Fruit fly (Drosophila melanogaster) whole organism, embryonic: ENCODE results near the gene CG14024.
A peak's percentile ranks its signal among the peaks of the same experiment; 100 is the strongest.

Experiments used
- Bgb ChIP-seq: fragments of 200-800 bp; sonication (Bioruptor generic); IDR thresholded peaks from 2 replicates; pipeline ENCODE4 v1.3.6; 2022; ENCODE audit warnings: missing biosample characterization, missing genetic modification characterization; ENCODE audit not compliant: partially characterized antibody
- CG10209 ChIP-seq: fragments of 200-800 bp; sonication (Bioruptor generic); optimal IDR thresholded peaks from 3 replicates; lab custom pipeline; 2017; ENCODE audit warnings: missing biosample characterization, mild to moderate bottlenecking, missing genetic modification characterization, missing genetic modification reagents
- CG10321 ChIP-seq: fragments of 200-800 bp; sonication (Bioruptor generic); IDR thresholded peaks from 2 replicates; pipeline ENCODE4 v1.3.6; 2022; ENCODE audit warnings: missing biosample characterization, missing genetic modification characterization
- CG10979 ChIP-seq: fragments of 200-800 bp; sonication (Bioruptor generic); optimal IDR thresholded peaks from 2 replicates; lab custom pipeline; 2018; ENCODE audit warnings: missing biosample characterization, mild to moderate bottlenecking, missing genetic modification characterization, moderate library complexity
- CG11504 ChIP-seq: fragments of 200-800 bp; sonication (Bioruptor generic); optimal IDR thresholded peaks from 3 replicates; lab custom pipeline; 2019; ENCODE audit warnings: missing biosample characterization, mild to moderate bottlenecking, missing genetic modification characterization, moderate library complexity
- CG12744 ChIP-seq: fragments of 200-800 bp; sonication (Bioruptor generic); optimal IDR thresholded peaks from 2 replicates; lab custom pipeline; 2016; ENCODE audit warnings: missing biosample characterization, missing genetic modification characterization
- CG15601 ChIP-seq: fragments of 200-800 bp; sonication (Bioruptor generic); optimal IDR thresholded peaks from 3 replicates; lab custom pipeline; 2019; ENCODE audit warnings: missing biosample characterization, mild to moderate bottlenecking, missing genetic modification characterization, moderate library complexity
- CG1602 ChIP-seq: fragments of 200-800 bp; sonication (Bioruptor generic); optimal IDR thresholded peaks from 3 replicates; lab custom pipeline; 2016; ENCODE audit warnings: missing biosample characterization, missing genetic modification characterization
- CG17361 ChIP-seq: fragments of 200-800 bp; sonication (Bioruptor generic); IDR thresholded peaks from 3 replicates; pipeline ENCODE4 v1.3.6; 2022; ENCODE audit warnings: missing biosample characterization, missing genetic modification characterization
- CG17568 ChIP-seq: fragments of 200-800 bp; sonication (Bioruptor generic); optimal IDR thresholded peaks from 2 replicates; lab custom pipeline; 2018; ENCODE audit warnings: missing biosample characterization, mild to moderate bottlenecking, missing genetic modification characterization, moderate library complexity
- CG17612 ChIP-seq: fragments of 200-800 bp; sonication (Bioruptor generic); IDR thresholded peaks from 2 replicates; pipeline ENCODE4 v1.3.6; 2022; ENCODE audit warnings: missing biosample characterization, missing genetic modification characterization
- CG2129 ChIP-seq: fragments of 200-800 bp; sonication (Bioruptor generic); IDR thresholded peaks from 2 replicates; pipeline ENCODE4 v1.3.6; 2022; ENCODE audit warnings: missing biosample characterization, missing genetic modification characterization; ENCODE audit not compliant: partially characterized antibody
- CG3065 ChIP-seq: fragments of 200-800 bp; sonication (Bioruptor generic); optimal IDR thresholded peaks from 2 replicates; lab custom pipeline; 2016; ENCODE audit warnings: missing biosample characterization, missing genetic modification characterization
- CG4328 ChIP-seq: fragments of 200-800 bp; sonication (Bioruptor generic); optimal IDR thresholded peaks from 3 replicates; lab custom pipeline; 2017; ENCODE audit warnings: missing biosample characterization, missing genetic modification reagents, missing genetic modification characterization
- CG4404 ChIP-seq: fragments of 200-800 bp; sonication (Bioruptor generic); IDR thresholded peaks from 2 replicates; pipeline ENCODE4 v1.3.6; 2022; ENCODE audit warnings: missing biosample characterization, missing genetic modification characterization
- CG4707 ChIP-seq: fragments of 200-800 bp; sonication (Bioruptor generic); optimal IDR thresholded peaks from 2 replicates; lab custom pipeline; 2018; ENCODE audit warnings: missing biosample characterization, mild to moderate bottlenecking, missing genetic modification characterization, moderate library complexity
- CG6272 ChIP-seq: fragments of 200-800 bp; sonication (Bioruptor generic); IDR thresholded peaks from 2 replicates; pipeline ENCODE4 v1.3.6; 2022; ENCODE audit warnings: missing biosample characterization, missing genetic modification characterization
- CG6813 ChIP-seq: fragments of 200-800 bp; sonication (Bioruptor generic); optimal IDR thresholded peaks from 2 replicates; lab custom pipeline; 2017; ENCODE audit warnings: missing biosample characterization, missing genetic modification characterization, mild to moderate bottlenecking, moderate library complexity, missing genetic modification reagents
- CG6854 ChIP-seq: fragments of 200-800 bp; sonication (Bioruptor generic); optimal IDR thresholded peaks from 3 replicates; lab custom pipeline; 2017; ENCODE audit warnings: missing biosample characterization, mild to moderate bottlenecking, missing genetic modification characterization
- CG7839 ChIP-seq: fragments of 200-800 bp; sonication (Bioruptor generic); optimal IDR thresholded peaks from 3 replicates; lab custom pipeline; 2018; ENCODE audit warnings: missing biosample characterization, mild to moderate bottlenecking, missing genetic modification characterization, moderate library complexity
- CG8089 ChIP-seq: fragments of 200-800 bp; sonication (Bioruptor generic); optimal IDR thresholded peaks from 3 replicates; lab custom pipeline; 2016; ENCODE audit warnings: missing biosample characterization, missing genetic modification characterization
- CG8388 ChIP-seq: fragments of 200-800 bp; sonication (Bioruptor generic); optimal IDR thresholded peaks from 2 replicates; lab custom pipeline; 2019; ENCODE audit warnings: missing biosample characterization, mild to moderate bottlenecking, missing genetic modification characterization, moderate library complexity
- CG9215 ChIP-seq: fragments of 200-800 bp; sonication (Bioruptor generic); IDR thresholded peaks from 2 replicates; pipeline ENCODE4 v1.3.6; 2022; ENCODE audit warnings: missing biosample characterization, missing genetic modification characterization
- Deaf1 ChIP-seq: fragments of 200-800 bp; optimal IDR thresholded peaks from 3 replicates; lab custom pipeline; 2019; ENCODE audit warnings: missing biosample characterization, mild to moderate bottlenecking, missing genetic modification characterization, moderate library complexity
- E2f2 ChIP-seq: fragments of 200-800 bp; sonication (Bioruptor generic); IDR thresholded peaks from 2 replicates; pipeline ENCODE4 v1.3.6; 2022; ENCODE audit warnings: missing biosample characterization, missing genetic modification characterization
- Fer2 ChIP-seq: fragments of 200-800 bp; sonication (Bioruptor generic); optimal IDR thresholded peaks from 2 replicates; lab custom pipeline; 2018; ENCODE audit warnings: missing biosample characterization, mild to moderate bottlenecking, missing genetic modification characterization, moderate library complexity
- Lpt ChIP-seq: fragments of >200 bp; optimal IDR thresholded peaks from 2 replicates; lab custom pipeline; 2018; ENCODE audit warnings: missing biosample characterization, missing genetic modification characterization
- Oli ChIP-seq: fragments of 200-800 bp; sonication (Bioruptor generic); optimal IDR thresholded peaks from 2 replicates; lab custom pipeline; 2018; ENCODE audit warnings: missing biosample characterization, mild to moderate bottlenecking, missing genetic modification characterization, moderate library complexity
- Pdp1 ChIP-seq, 2 experiments: fragments of 200-800 bp; sonication (Bioruptor generic); optimal IDR thresholded peaks; 3 replicates each; lab custom pipeline; 2016; ENCODE audit warnings: missing biosample characterization in 2 of 2, missing genetic modification characterization in 2 of 2, mild to moderate bottlenecking in 1 of 2, moderate library complexity in 1 of 2
- Sry-β ChIP-seq: fragments of 200-800 bp; sonication (Bioruptor generic); optimal IDR thresholded peaks from 2 replicates; lab custom pipeline; 2018; ENCODE audit warnings: missing biosample characterization, mild to moderate bottlenecking, missing genetic modification characterization, moderate library complexity
- bigmax ChIP-seq: fragments of 200-800 bp; sonication (Bioruptor generic); optimal IDR thresholded peaks from 2 replicates; lab custom pipeline; 2018; ENCODE audit warnings: missing biosample characterization, mild to moderate bottlenecking, missing genetic modification characterization
- cad ChIP-seq: fragments of >200 bp; optimal IDR thresholded peaks from 2 replicates; lab custom pipeline; 2017; ENCODE audit warnings: missing biosample characterization, missing genetic modification characterization
- cg ChIP-seq: fragments of 200-800 bp; sonication (Bioruptor generic); optimal IDR thresholded peaks from 3 replicates; lab custom pipeline; 2019; ENCODE audit warnings: missing biosample characterization, mild to moderate bottlenecking, missing genetic modification characterization, moderate library complexity
- croc ChIP-seq: fragments of 200-800 bp; sonication (Bioruptor generic); conservative IDR thresholded peaks from 3 replicates; pipeline ENCODE4 v1.3.6; 2022; ENCODE audit warnings: missing biosample characterization, missing genetic modification characterization
- crol ChIP-seq: fragments of 200-800 bp; sonication (Bioruptor generic); IDR thresholded peaks from 2 replicates; pipeline ENCODE4 v1.3.6; 2022; ENCODE audit warnings: missing biosample characterization, missing genetic modification characterization
- dan ChIP-seq: fragments of 200-800 bp; sonication (Bioruptor generic); IDR thresholded peaks from 2 replicates; pipeline ENCODE4 v1.3.6; 2022; ENCODE audit warnings: missing biosample characterization, missing genetic modification characterization
- danr ChIP-seq: fragments of 200-800 bp; sonication (Bioruptor generic); IDR thresholded peaks from 2 replicates; pipeline ENCODE4 v1.3.6; 2022; ENCODE audit warnings: missing biosample characterization, missing genetic modification characterization
- eyg ChIP-seq: fragments of 200-800 bp; sonication (Bioruptor generic); optimal IDR thresholded peaks from 3 replicates; lab custom pipeline; 2016; ENCODE audit warnings: missing biosample characterization, missing genetic modification characterization
- gcm2 ChIP-seq: fragments of 200-800 bp; sonication (Bioruptor generic); optimal IDR thresholded peaks from 2 replicates; lab custom pipeline; 2016; ENCODE audit warnings: missing biosample characterization, missing genetic modification characterization
- kay ChIP-seq: fragments of 200-800 bp; sonication (Bioruptor generic); optimal IDR thresholded peaks from 2 replicates; lab custom pipeline; 2016; ENCODE audit warnings: missing biosample characterization, missing genetic modification characterization
- lola ChIP-seq, 3 experiments: fragments of >200 bp in 2 of 3; fragments of 200-800 bp in 1 of 3; sonication (Bioruptor generic) in 1 of 3; optimal IDR thresholded peaks; 2 replicates each; lab custom pipeline; 2017 to 2019; ENCODE audit warnings: missing biosample characterization in 3 of 3, missing genetic modification characterization in 3 of 3, mild to moderate bottlenecking in 1 of 3, moderate library complexity in 1 of 3
- p53 ChIP-seq: fragments of 200-800 bp; sonication (Bioruptor generic); optimal IDR thresholded peaks from 2 replicates; lab custom pipeline; 2016; ENCODE audit warnings: missing biosample characterization, missing genetic modification characterization
- pita ChIP-seq: fragments of 200-800 bp; sonication (Bioruptor generic); optimal IDR thresholded peaks from 2 replicates; lab custom pipeline; 2017; ENCODE audit warnings: missing biosample characterization, mild to moderate bottlenecking, missing genetic modification characterization
- ro ChIP-seq: fragments of 200-800 bp; sonication (Bioruptor generic); IDR thresholded peaks from 2 replicates; pipeline ENCODE4 v1.3.6; 2022; ENCODE audit warnings: missing biosample characterization, missing genetic modification characterization
- row ChIP-seq: fragments of 200-800 bp; sonication (Bioruptor generic); IDR thresholded peaks from 3 replicates; pipeline ENCODE4 v1.3.6; 2022; ENCODE audit warnings: missing biosample characterization, missing genetic modification characterization
- slou ChIP-seq: fragments of 200-800 bp; sonication (Bioruptor generic); optimal IDR thresholded peaks from 3 replicates; lab custom pipeline; 2016; ENCODE audit warnings: missing biosample characterization, missing genetic modification characterization
- tgo ChIP-seq: fragments of 200-800 bp; sonication (Bioruptor generic); IDR thresholded peaks from 3 replicates; pipeline ENCODE4 v1.3.6; 2022; ENCODE audit warnings: missing biosample characterization, missing genetic modification characterization
- trem ChIP-seq: fragments of 200-800 bp; optimal IDR thresholded peaks from 3 replicates; lab custom pipeline; 2019; ENCODE audit warnings: missing biosample characterization, mild to moderate bottlenecking, missing genetic modification characterization, moderate library complexity
- vfl ChIP-seq: fragments of 200-800 bp; sonication (Bioruptor generic); optimal IDR thresholded peaks from 2 replicates; lab custom pipeline; 2016; ENCODE audit warnings: missing biosample characterization, missing genetic modification characterization
- zfh1 ChIP-seq: fragments of 200-800 bp; sonication (Bioruptor generic); IDR thresholded peaks from 3 replicates; pipeline ENCODE4 v1.3.6; 2022; ENCODE audit warnings: missing biosample characterization, missing genetic modification characterization

CG14024 gene

DNA sequence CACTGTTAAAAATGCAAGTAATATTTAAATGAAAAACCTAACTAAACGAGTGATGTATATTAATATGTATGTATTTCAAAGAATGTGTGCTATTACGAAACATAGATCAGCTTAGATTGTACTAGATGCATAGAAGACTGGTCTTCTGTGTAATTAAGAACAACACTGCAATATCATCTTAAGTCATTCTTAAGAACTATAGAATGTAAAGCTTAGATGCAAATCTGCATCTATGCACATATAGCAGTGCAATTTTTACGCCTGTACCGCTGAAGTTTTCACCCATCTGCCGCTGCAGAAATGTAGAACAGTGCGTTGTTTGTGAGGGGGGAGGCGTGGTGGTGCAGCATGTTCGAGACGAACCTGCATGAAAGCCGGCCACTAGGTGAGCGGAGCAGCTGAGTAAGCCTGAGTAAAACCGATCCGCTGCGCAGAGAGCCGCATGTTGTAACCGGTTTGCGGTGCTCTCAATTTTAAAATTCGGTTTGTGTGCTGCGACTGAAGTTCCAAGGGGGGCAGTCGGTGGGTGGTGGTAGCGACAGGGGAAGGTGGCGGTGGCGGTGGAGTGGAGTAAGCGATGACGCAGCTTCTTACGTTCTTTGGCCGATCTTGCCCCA lies 17.9 kb downstream of the CG14024 start (continued):
- no peak for TF ChIP-seq CG9215
- TF ChIP-seq CG17612 (GFP tag; lab: Robert Waterston, UW) = no peak
- no peak for TF ChIP-seq Lpt (GFP tag; lab: Kevin White, UChicago)
- TF ChIP-seq zfh1 (GFP tag; lab: Robert Waterston, UW) = peak; percentile 44; the same call in 1 of the 3 replicates
- TF ChIP-seq CG6272 (GFP tag; lab: Robert Waterston, UW) = no peak
- TF ChIP-seq E2f2 = no peak
- peak; percentile 39 for TF ChIP-seq CG7839 (tag; lab: Kevin White, UChicago)
- no peak for TF ChIP-seq cad
- no peak for TF ChIP-seq p53 (GFP tag; lab: Kevin White, UChicago)
- TF ChIP-seq CG8388 (GFP tag; lab: Kevin White, UChicago) = peak; percentile 26
- TF ChIP-seq Bgb (GFP tag; lab: Robert Waterston, UW) = peak; percentile 26; the same call in 1 of the 2 replicates
- no peak for TF ChIP-seq bigmax (GFP tag; lab: Kevin White, UChicago)
- TF ChIP-seq CG11504 (tag; lab: Kevin White, UChicago) = peak; percentile 29
- TF ChIP-seq eyg = no peak
- TF ChIP-seq CG4707 (GFP tag; lab: Kevin White, UChicago) = peak; percentile 8
- no peak for TF ChIP-seq CG12744
- TF ChIP-seq lola (GFP tag; optimal IDR thresholded peaks at IDR 0.05; lab: Kevin White, UChicago) = peak in 1 of 3 experiments; percentile 61
- peak; percentile 52 for TF ChIP-seq Oli (tag; lab: Kevin White, UChicago)
- TF ChIP-seq cg (GFP tag; lab: Kevin White, UChicago) = peak; percentile 8
- TF ChIP-seq CG3065 (GFP tag; lab: Kevin White, UChicago) = no peak
- TF ChIP-seq slou (GFP tag; lab: Kevin White, UChicago) = no peak
- TF ChIP-seq CG17568 = no peak
- no peak for TF ChIP-seq row (GFP tag; lab: Robert Waterston, UW)
- TF ChIP-seq Sry-β (GFP tag; lab: Kevin White, UChicago) = no peak
- TF ChIP-seq CG4328 (GFP tag; lab: Kevin White, UChicago) = no peak
- TF ChIP-seq CG6813 (GFP tag; lab: Kevin White, UChicago) = no peak
- no peak for TF ChIP-seq CG6854 (GFP tag; lab: Kevin White, UChicago)
- TF ChIP-seq CG10979 = peak; percentile 75
- TF ChIP-seq CG8089 = no peak
- no peak for TF ChIP-seq Pdp1 (GFP tag; optimal IDR thresholded peaks at IDR 0.05; lab: Kevin White, UChicago)
- TF ChIP-seq tgo (GFP tag; lab: Robert Waterston, UW) = no peak
- peak; percentile 77 for TF ChIP-seq kay (GFP tag; lab: Kevin White, UChicago)
- TF ChIP-seq trem (tag; lab: Kevin White, UChicago) = peak; percentile 43
- TF ChIP-seq CG10209 (GFP tag; lab: Kevin White, UChicago) = peak; percentile 10
- TF ChIP-seq Deaf1 (tag; lab: Kevin White, UChicago) = no peak
- peak; percentile 23; the same call in 2 of the 3 replicates for TF ChIP-seq croc (GFP tag; lab: Robert Waterston, UW)
- TF ChIP-seq Fer2 = no peak
- no peak for TF ChIP-seq CG2129
- TF ChIP-seq CG10321 (GFP tag; lab: Robert Waterston, UW) = no peak
- no peak for TF ChIP-seq ro
- peak; percentile 66 for TF ChIP-seq CG17361
- TF ChIP-seq CG4404 (GFP tag; lab: Robert Waterston, UW) = no peak
- no peak for TF ChIP-seq pita (GFP tag; lab: Kevin White, UChicago)
- no peak for TF ChIP-seq vfl (GFP tag; lab: Kevin White, UChicago)
- no peak for TF ChIP-seq gcm2 (GFP tag; lab: Kevin White, UChicago)
- no peak for TF ChIP-seq dan (GFP tag; lab: Robert Waterston, UW)
- TF ChIP-seq danr (GFP tag; lab: Robert Waterston, UW) = no peak
- TF ChIP-seq crol = peak; percentile 99
- TF ChIP-seq CG15601 (tag; lab: Kevin White, UChicago) = peak; percentile 70
- peak; percentile 8 for TF ChIP-seq CG1602 (GFP tag; lab: Kevin White, UChicago)
